Worm (Caenorhabditis elegans): ENCODE data around the gene mat-2.
A peak's percentile ranks its signal among the peaks of the same experiment; 100 is the strongest.

mat-2 gene

ce11 chrII:11153800-11154199, 41.3 kb downstream of the mat-2 start (continued):
- TF ChIP-seq F26F4.8 (GFP tag; conservative IDR thresholded peaks at IDR 0.05) (no peak), attf-4 (tag; optimal IDR thresholded peaks at IDR 0.05) (no peak), nhr-42 (GFP tag; IDR thresholded peaks at IDR 0.05) (no peak), nhr-77 (tag; optimal IDR thresholded peaks at IDR 0.05) (peak; percentile 48), ceh-20 (GFP tag; IDR thresholded peaks at IDR 0.05) (no peak)

- TF ChIP-seq php-3 (GFP tag; IDR thresholded peaks at IDR 0.05) (peak; percentile 6; the same call in 1 of the 2 replicates), dmd-6 (GFP tag; IDR thresholded peaks at IDR 0.05) (peak; percentile 24), hlh-11 (tag; optimal IDR thresholded peaks at IDR 0.05) (peak; percentile 33), Y75B8A.6 (GFP tag; IDR thresholded peaks at IDR 0.05) (no peak), tag-97 (GFP tag; IDR thresholded peaks at IDR 0.05) (no peak), daf-16 (GFP tag; optimal IDR thresholded peaks at IDR 0.05) (no peak), daf-16 (tag; optimal IDR thresholded peaks at IDR 0.05) (peak; percentile 90)
Measured at ce11 chrII:11154957-11155356, 42.4 kb downstream of the mat-2 start.

ce11 chrII:11155400-11155799, 42.9 kb downstream of the mat-2 start:
- TF ChIP-seq dmd-6 (GFP tag; IDR thresholded peaks at IDR 0.05): peak; percentile 37
- TF ChIP-seq spr-1 (tag; optimal IDR thresholded peaks at IDR 0.05): no peak
- peak; percentile 4 for TF ChIP-seq dve-1 (tag; optimal IDR thresholded peaks at IDR 0.05; ENCODE audit: insufficient read depth)
- peak; percentile 97 for TF ChIP-seq aha-1 (tag)
- TF ChIP-seq Y105C5A.15 (GFP tag; IDR thresholded peaks at IDR 0.05): no peak
- TF ChIP-seq daf-16 (GFP tag; optimal IDR thresholded peaks at IDR 0.05): no peak
- TF ChIP-seq daf-16 (tag; optimal IDR thresholded peaks at IDR 0.05): peak; percentile 43
- peak; percentile 14 for TF ChIP-seq hlh-30 (tag; optimal IDR thresholded peaks at IDR 0.05; ENCODE audit: insufficient read depth)
- peak; percentile 8 for TF ChIP-seq hlh-11 (tag; optimal IDR thresholded peaks at IDR 0.05)

ce11 chrII:11156160-11156559, 43.6 kb downstream of the mat-2 start:
- TF ChIP-seq ces-1 (GFP tag; optimal IDR thresholded peaks at IDR 0.05): no peak
- no peak for TF ChIP-seq ztf-7 (tag; optimal IDR thresholded peaks at IDR 0.05)
- TF ChIP-seq hmg-1.1 (GFP tag; IDR thresholded peaks at IDR 0.05): no peak
- TF ChIP-seq nhr-102 (tag; optimal IDR thresholded peaks at IDR 0.05): no peak
- TF ChIP-seq nhr-41 (GFP tag; IDR thresholded peaks at IDR 0.05): no peak
- TF ChIP-seq nhr-28 (tag; optimal IDR thresholded peaks at IDR 0.05): peak; percentile 53
- TF ChIP-seq hlh-30 (tag; optimal IDR thresholded peaks at IDR 0.05; ENCODE audit: insufficient read depth): peak; percentile 3
- TF ChIP-seq lin-39 (tag; optimal IDR thresholded peaks at IDR 0.05): no peak
- no peak for TF ChIP-seq nhr-10 (tag; optimal IDR thresholded peaks at IDR 0.05)
- no peak for TF ChIP-seq unc-39 (tag; optimal IDR thresholded peaks at IDR 0.05)
- TF ChIP-seq madf-9 (GFP tag; conservative IDR thresholded peaks at IDR 0.05): no peak
- TF ChIP-seq duxl-1 (tag; optimal IDR thresholded peaks at IDR 0.05; ENCODE audit: poor library complexity): no peak
- peak; percentile 43 for TF ChIP-seq dve-1 (tag; optimal IDR thresholded peaks at IDR 0.05; ENCODE audit: insufficient read depth)
- no peak for TF ChIP-seq mep-1 (tag; optimal IDR thresholded peaks at IDR 0.05)
- TF ChIP-seq lim-7 (GFP tag; IDR thresholded peaks at IDR 0.05): no peak
- TF ChIP-seq D1046.2 (GFP tag; IDR thresholded peaks at IDR 0.05): no peak
- TF ChIP-seq set-16 (GFP tag; IDR thresholded peaks at IDR 0.05): no peak
- TF ChIP-seq nhr-77 (tag; optimal IDR thresholded peaks at IDR 0.05): peak; percentile 50
- TF ChIP-seq snpc-1.2 (GFP tag; IDR thresholded peaks at IDR 0.05): no peak
- no peak for TF ChIP-seq daf-16 (GFP tag; optimal IDR thresholded peaks at IDR 0.05)
- TF ChIP-seq daf-16 (tag; optimal IDR thresholded peaks at IDR 0.05): peak; percentile 90
- no peak for TF ChIP-seq daf-12 (tag; optimal IDR thresholded peaks at IDR 0.05)
- no peak for TF ChIP-seq jun-1 (tag; optimal IDR thresholded peaks at IDR 0.05)
- TF ChIP-seq Y75B8A.6 (GFP tag; IDR thresholded peaks at IDR 0.05): no peak
- TF ChIP-seq daf-19 (GFP tag; conservative IDR thresholded peaks at IDR 0.05): no peak
- no peak for TF ChIP-seq R02D3.7 (tag; optimal IDR thresholded peaks at IDR 0.05)
- peak; percentile 16 for TF ChIP-seq hlh-11 (tag; optimal IDR thresholded peaks at IDR 0.05)

Measured in whole organism, L4 larva.